Worm (Caenorhabditis elegans): ENCODE data around the gene C01G6.2.

The C01G6.2 gene

DNA sequence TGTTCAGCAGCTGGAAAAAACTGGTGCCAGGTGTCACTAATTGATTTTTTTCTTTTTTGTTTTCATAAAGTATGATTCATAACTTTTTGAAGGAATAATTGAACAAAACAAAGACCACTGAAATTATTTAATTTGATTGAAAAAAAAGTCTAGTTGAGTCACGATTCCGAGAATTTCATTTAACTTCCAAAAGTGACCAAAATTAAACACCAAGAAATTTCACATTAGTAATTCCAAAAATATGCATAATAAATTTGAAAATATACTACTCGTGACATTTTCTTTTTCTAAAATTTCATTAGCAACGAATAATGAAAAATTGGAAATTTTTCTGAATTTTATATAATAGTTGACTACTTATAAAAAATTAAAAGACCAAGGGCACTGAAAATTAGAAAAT, 15.2 kb downstream of the C01G6.2 start:
- TF ChIP-seq aha-1 (tag), result peak; percentile 93
- TF ChIP-seq daf-8 (GFP tag; IDR thresholded peaks at IDR 0.05), result no peak
- peak in 1 of 2 experiments; percentile 96 for TF ChIP-seq unc-62 (GFP tag; optimal IDR thresholded peaks at IDR 0.05 in 1 of 2)
- no peak for TF ChIP-seq unc-62 (tag; optimal IDR thresholded peaks at IDR 0.05)

DNA sequence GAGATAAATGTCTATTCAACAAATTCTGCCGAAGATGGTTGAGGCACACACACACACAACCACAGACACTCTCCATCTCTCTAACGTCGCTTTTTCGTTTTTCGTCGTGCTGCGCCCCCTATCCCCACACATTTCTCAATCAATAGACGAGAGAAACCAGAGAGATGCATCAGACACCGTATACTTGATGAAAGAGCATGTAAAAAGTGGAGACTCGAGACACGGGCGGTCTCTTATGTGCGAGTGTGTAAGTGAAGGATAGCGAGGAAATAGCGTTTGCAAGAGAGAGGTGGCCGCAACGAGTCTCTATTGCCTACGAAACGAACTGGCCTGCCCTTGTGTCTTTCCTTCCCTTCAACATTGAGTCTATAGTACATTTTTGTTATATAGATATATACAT, 15.9 kb downstream of the C01G6.2 start:
- TF ChIP-seq lsy-2 (tag; optimal IDR thresholded peaks at IDR 0.05) (peak; percentile 87 to 94), ZK546.5 (tag; optimal IDR thresholded peaks at IDR 0.05) (no peak), zfp-3 (GFP tag; conservative IDR thresholded peaks at IDR 0.05) (peak; percentile 71; the same call in 1 of the 2 replicates), nhr-102 (tag; optimal IDR thresholded peaks at IDR 0.05) (peak; percentile 59), spr-1 (tag; optimal IDR thresholded peaks at IDR 0.05) (peak; percentile 86), lin-13 (GFP tag; optimal IDR thresholded peaks at IDR 0.05) (peak; percentile 90), D1046.2 (GFP tag; IDR thresholded peaks at IDR 0.05) (0 out of 2 replicates have a peak, but pooled peaks have one; percentile 42), ceh-62 (tag; optimal IDR thresholded peaks at IDR 0.05) (no peak), set-16 (GFP tag; IDR thresholded peaks at IDR 0.05) (peak; percentile 51), nhr-237 (tag; optimal IDR thresholded peaks at IDR 0.05) (peak; percentile 39), ama-1 (optimal IDR thresholded peaks at IDR 0.05) (peak; percentile 94), ceh-82 (tag; optimal IDR thresholded peaks at IDR 0.05) (no peak), aly-2 (tag; optimal IDR thresholded peaks at IDR 0.05) (no peak), F26F4.8 (GFP tag; conservative IDR thresholded peaks at IDR 0.05) (no peak), vab-7 (GFP tag; IDR thresholded peaks at IDR 0.05) (no peak), ztf-11 (tag; optimal IDR thresholded peaks at IDR 0.05) (no peak), egl-27 (tag; optimal IDR thresholded peaks at IDR 0.05) (no peak), zip-11 (GFP tag; IDR thresholded peaks at IDR 0.05) (0 out of 2 replicates have a peak, but pooled peaks have one; percentile 19), zip-2 (tag; optimal IDR thresholded peaks at IDR 0.05) (no peak), unc-62 (GFP tag; optimal IDR thresholded peaks at IDR 0.05 in 1 of 2) (peak in 1 of 2 experiments; percentile 98), unc-62 (tag; optimal IDR thresholded peaks at IDR 0.05) (no peak), nhr-111 (GFP tag; optimal IDR thresholded peaks at IDR 0.05) (no peak), nhr-11 (tag; optimal IDR thresholded peaks at IDR 0.05) (peak; percentile 94), nhr-76 (tag; optimal IDR thresholded peaks at IDR 0.05) (no peak), tag-97 (GFP tag; IDR thresholded peaks at IDR 0.05) (no peak), snpc-4 (tag; optimal IDR thresholded peaks at IDR 0.05) (no peak), lin-29 (GFP tag; IDR thresholded peaks at IDR 0.05) (no peak), nhr-25 (tag; optimal IDR thresholded peaks at IDR 0.05; ENCODE audit: borderline replicate concordance, insufficient read depth) (peak; percentile 90), mxl-3 (GFP tag; optimal IDR thresholded peaks at IDR 0.05) (peak; percentile 93), hif-1 (tag; optimal IDR thresholded peaks at IDR 0.05) (peak; percentile 46 to 86), unc-130 (GFP tag; optimal IDR thresholded peaks at IDR 0.05) (no peak), sdz-12 (GFP tag; optimal IDR thresholded peaks at IDR 0.05) (no peak), lim-7 (GFP tag; IDR thresholded peaks at IDR 0.05) (no peak), ceh-44 (GFP tag; IDR thresholded peaks at IDR 0.05) (0 out of 2 replicates have a peak, but pooled peaks have one; percentile 14), php-3 (GFP tag; IDR thresholded peaks at IDR 0.05) (peak; percentile 35; the same call in 1 of the 2 replicates), egl-43 (GFP tag; IDR thresholded peaks at IDR 0.05) (peak; percentile 82), lir-3 (tag; optimal IDR thresholded peaks at IDR 0.05) (peak; percentile 31), ceh-32 (tag; optimal IDR thresholded peaks at IDR 0.05; ENCODE audit: poor library complexity) (no peak), cey-2 (tag; optimal IDR thresholded peaks at IDR 0.05; ENCODE audit: borderline replicate concordance, insufficient read depth) (peak; percentile 67), nhr-42 (GFP tag; IDR thresholded peaks at IDR 0.05) (peak; percentile 81; the same call in 1 of the 2 replicates), dmd-6 (GFP tag; IDR thresholded peaks at IDR 0.05) (peak; percentile 91), Y75B8A.6 (GFP tag; IDR thresholded peaks at IDR 0.05) (0 out of 2 replicates have a peak, but pooled peaks have one; percentile 21), fkh-10 (GFP tag; optimal IDR thresholded peaks at IDR 0.05) (peak; percentile 59), pha-4 (GFP tag; IDR thresholded peaks at IDR 0.05) (peak; percentile 57), pha-4 (tag; optimal IDR thresholded peaks at IDR 0.05) (peak; percentile 93), mep-1 (tag; optimal IDR thresholded peaks at IDR 0.05) (peak; percentile 95), lin-15B (tag; optimal IDR thresholded peaks at IDR 0.05) (no peak), snpc-1.2 (GFP tag; IDR thresholded peaks at IDR 0.05) (no peak)
